Fruit fly (Drosophila melanogaster) whole organism, embryonic: Measurements from ENCODE around the gene bb8.

Experiments
- Blimp-1 ChIP-seq: fragments of 200-800 bp; sonication (Bioruptor generic); optimal IDR thresholded peaks from 3 replicates; lab custom pipeline; 2018; ENCODE audit warnings: missing biosample characterization, missing genetic modification characterization, mild to moderate bottlenecking, moderate library complexity, missing genetic modification reagents
- CG10209 ChIP-seq: fragments of 200-800 bp; sonication (Bioruptor generic); optimal IDR thresholded peaks from 3 replicates; lab custom pipeline; 2017; ENCODE audit warnings: missing biosample characterization, mild to moderate bottlenecking, missing genetic modification characterization, missing genetic modification reagents
- CG12155 ChIP-seq: fragments of 200-800 bp; sonication (Bioruptor generic); optimal IDR thresholded peaks from 3 replicates; lab custom pipeline; 2016; ENCODE audit warnings: missing biosample characterization, missing genetic modification characterization
- CG12236 ChIP-seq: fragments of 200-800 bp; sonication (Bioruptor generic); optimal IDR thresholded peaks from 2 replicates; lab custom pipeline; 2016; ENCODE audit warnings: missing biosample characterization, missing genetic modification characterization
- CG15011 ChIP-seq: fragments of 200-800 bp; sonication (Bioruptor generic); optimal IDR thresholded peaks from 3 replicates; lab custom pipeline; 2018; ENCODE audit warnings: missing biosample characterization, mild to moderate bottlenecking, missing genetic modification characterization
- CG17359 ChIP-seq: fragments of 200-800 bp; sonication (Bioruptor generic); optimal IDR thresholded peaks from 3 replicates; lab custom pipeline; 2018; ENCODE audit warnings: missing biosample characterization, mild to moderate bottlenecking, missing genetic modification characterization, moderate library complexity
- CG17385 ChIP-seq: fragments of 200-800 bp; sonication (Bioruptor generic); optimal IDR thresholded peaks from 3 replicates; lab custom pipeline; 2018; ENCODE audit warnings: missing biosample characterization, mild to moderate bottlenecking, missing genetic modification characterization
- CG18476 ChIP-seq: fragments of 200-800 bp; sonication (Bioruptor generic); optimal IDR thresholded peaks from 2 replicates; lab custom pipeline; 2016; ENCODE audit warnings: missing biosample characterization, mild to moderate bottlenecking, missing genetic modification characterization
- CG18599 ChIP-seq: fragments of 200-800 bp; sonication (Bioruptor generic); optimal IDR thresholded peaks from 3 replicates; lab custom pipeline; 2017; ENCODE audit warnings: missing biosample characterization, missing genetic modification characterization, mild to moderate bottlenecking, moderate library complexity, missing genetic modification reagents
- CG31224 ChIP-seq: fragments of 200-800 bp; sonication (Bioruptor generic); IDR thresholded peaks from 2 replicates; pipeline ENCODE4 v1.3.6; 2022; ENCODE audit warnings: missing biosample characterization, missing genetic modification characterization
- CG32767 ChIP-seq: fragments of 200-800 bp; sonication (Bioruptor generic); IDR thresholded peaks from 2 replicates; pipeline ENCODE4 v1.3.6; 2022; ENCODE audit warnings: missing biosample characterization, missing genetic modification characterization
- CG3281 ChIP-seq: fragments of 200-800 bp; sonication (Bioruptor generic); optimal IDR thresholded peaks from 3 replicates; lab custom pipeline; 2017; ENCODE audit warnings: missing biosample characterization, mild to moderate bottlenecking, missing genetic modification characterization
- CG3847 ChIP-seq: fragments of 200-800 bp; sonication (Bioruptor generic); IDR thresholded peaks from 2 replicates; pipeline ENCODE4 v1.3.6; 2022; ENCODE audit warnings: missing biosample characterization, missing genetic modification characterization
- CG4404 ChIP-seq: fragments of 200-800 bp; sonication (Bioruptor generic); IDR thresholded peaks from 2 replicates; pipeline ENCODE4 v1.3.6; 2022; ENCODE audit warnings: missing biosample characterization, missing genetic modification characterization
- CG6272 ChIP-seq: fragments of 200-800 bp; sonication (Bioruptor generic); IDR thresholded peaks from 2 replicates; pipeline ENCODE4 v1.3.6; 2022; ENCODE audit warnings: missing biosample characterization, missing genetic modification characterization
- CG6683 ChIP-seq: fragments of 200-800 bp; sonication (Bioruptor generic); optimal IDR thresholded peaks from 2 replicates; lab custom pipeline; 2017; ENCODE audit warnings: missing biosample characterization, mild to moderate bottlenecking, missing genetic modification characterization, missing genetic modification reagents
- CG6689 ChIP-seq: fragments of 200-800 bp; sonication (Bioruptor generic); IDR thresholded peaks from 2 replicates; pipeline ENCODE4 v1.3.6; 2022; ENCODE audit warnings: missing biosample characterization, missing genetic modification characterization
- CG6854 ChIP-seq: fragments of 200-800 bp; sonication (Bioruptor generic); optimal IDR thresholded peaks from 3 replicates; lab custom pipeline; 2017; ENCODE audit warnings: missing biosample characterization, mild to moderate bottlenecking, missing genetic modification characterization
- CG7928 ChIP-seq: fragments of 200-800 bp; sonication (Bioruptor generic); optimal IDR thresholded peaks from 2 replicates; lab custom pipeline; 2017; ENCODE audit warnings: missing biosample characterization, mild to moderate bottlenecking, missing genetic modification characterization
- CG8089 ChIP-seq: fragments of 200-800 bp; sonication (Bioruptor generic); optimal IDR thresholded peaks from 3 replicates; lab custom pipeline; 2016; ENCODE audit warnings: missing biosample characterization, missing genetic modification characterization
- CG8290 ChIP-seq, 3 experiments: fragments of 200-800 bp; sonication (Bioruptor generic); optimal IDR thresholded peaks; 2 replicates each; lab custom pipeline; 2016 to 2019; ENCODE audit warnings: missing biosample characterization in 3 of 3, missing genetic modification characterization in 3 of 3, mild to moderate bottlenecking in 2 of 3, moderate library complexity in 1 of 3
- CG8924 ChIP-seq: fragments of 200-800 bp; optimal IDR thresholded peaks from 3 replicates; lab custom pipeline; 2019; ENCODE audit warnings: missing biosample characterization, mild to moderate bottlenecking, missing genetic modification characterization, moderate library complexity
- CG9932 ChIP-seq: fragments of 200-800 bp; sonication (Bioruptor generic); IDR thresholded peaks from 2 replicates; pipeline ENCODE4 v1.3.6; 2022; ENCODE audit warnings: missing biosample characterization, missing genetic modification characterization
- CrebB ChIP-seq: fragments of 200-800 bp; sonication (Bioruptor generic); optimal IDR thresholded peaks from 3 replicates; lab custom pipeline; 2018; ENCODE audit warnings: missing biosample characterization, mild to moderate bottlenecking, missing genetic modification characterization
- Elba2 ChIP-seq: fragments of 200-800 bp; sonication (Bioruptor generic); optimal IDR thresholded peaks from 3 replicates; lab custom pipeline; 2016; ENCODE audit warnings: missing biosample characterization, missing genetic modification characterization
- HHEX ChIP-seq: fragments of 200-800 bp; sonication (Bioruptor generic); optimal IDR thresholded peaks from 3 replicates; lab custom pipeline; 2017; ENCODE audit warnings: missing biosample characterization, mild to moderate bottlenecking, missing genetic modification characterization, missing genetic modification reagents
- HLH3B ChIP-seq: fragments of 200-800 bp; sonication (Bioruptor generic); IDR thresholded peaks from 2 replicates; pipeline ENCODE4 v1.3.6; 2022; ENCODE audit warnings: missing biosample characterization, missing genetic modification characterization
- Jarid2 ChIP-seq: fragments of 200-800 bp; sonication (Bioruptor generic); optimal IDR thresholded peaks from 3 replicates; lab custom pipeline; 2017; ENCODE audit warnings: mild to moderate bottlenecking, missing biosample characterization, missing genetic modification reagents, missing genetic modification characterization
- Mad ChIP-seq: fragments of 200-800 bp; sonication (Bioruptor generic); optimal IDR thresholded peaks from 2 replicates; lab custom pipeline; 2016; ENCODE audit warnings: missing biosample characterization, missing genetic modification characterization
- Optix ChIP-seq: fragments of 200-800 bp; sonication (Bioruptor generic); IDR thresholded peaks from 3 replicates; pipeline ENCODE4 v1.3.6; 2022; ENCODE audit warnings: missing biosample characterization, missing genetic modification characterization
- PHDP ChIP-seq: fragments of 200-800 bp; sonication (Bioruptor generic); optimal IDR thresholded peaks from 3 replicates; lab custom pipeline; 2018; ENCODE audit warnings: missing biosample characterization, mild to moderate bottlenecking, missing genetic modification characterization, moderate library complexity
- Rfx ChIP-seq: fragments of 200-800 bp; sonication (Bioruptor generic); IDR thresholded peaks from 2 replicates; pipeline ENCODE4 v1.3.6; 2022; ENCODE audit warnings: missing biosample characterization, missing genetic modification characterization
- Sox100B ChIP-seq: fragments of 200-800 bp; sonication (Bioruptor generic); optimal IDR thresholded peaks from 3 replicates; lab custom pipeline; 2018; ENCODE audit warnings: missing biosample characterization, mild to moderate bottlenecking, missing genetic modification characterization
- bsh ChIP-seq, 2 experiments: fragments of 200-800 bp; sonication (Bioruptor generic); optimal IDR thresholded peaks; 2 replicates each; lab custom pipeline; 2017 to 2018; ENCODE audit warnings: mild to moderate bottlenecking in 2 of 2, missing biosample characterization in 2 of 2, missing genetic modification characterization in 2 of 2, moderate library complexity in 1 of 2
- cwo ChIP-seq: fragments of 200-800 bp; sonication (Bioruptor generic); optimal IDR thresholded peaks from 3 replicates; lab custom pipeline; 2017; ENCODE audit warnings: missing biosample characterization, missing genetic modification characterization, mild to moderate bottlenecking, moderate library complexity, missing genetic modification reagents
- fd3F ChIP-seq: fragments of 200-800 bp; sonication (Bioruptor generic); optimal IDR thresholded peaks from 2 replicates; lab custom pipeline; 2018; ENCODE audit warnings: missing biosample characterization, mild to moderate bottlenecking, missing genetic modification characterization, moderate library complexity
- gem ChIP-seq: fragments of 200-800 bp; sonication (Bioruptor generic); optimal IDR thresholded peaks from 2 replicates; lab custom pipeline; 2019; ENCODE audit warnings: missing biosample characterization, mild to moderate bottlenecking, missing genetic modification characterization, moderate library complexity
- hbn ChIP-seq: fragments of 200-800 bp; sonication (Bioruptor generic); IDR thresholded peaks from 2 replicates; pipeline ENCODE4 v1.3.6; 2022; ENCODE audit warnings: missing biosample characterization, missing genetic modification characterization; ENCODE audit not compliant: partially characterized antibody
- hkb ChIP-seq, 2 experiments: fragments of 200-800 bp in 1 of 2; fragments of >200 bp in 1 of 2; sonication (Bioruptor generic) in 1 of 2; IDR thresholded peaks in 1 of 2; optimal IDR thresholded peaks in 1 of 2; 2 replicates each; pipeline versions ENCODE4 v1.3.6 to Lab custom; 2017 to 2022; ENCODE audit warnings: missing biosample characterization in 1 of 2, missing genetic modification characterization in 1 of 2
- lmd ChIP-seq: fragments of 200-800 bp; sonication (Bioruptor generic); IDR thresholded peaks from 2 replicates; pipeline ENCODE4 v1.3.6; 2022; ENCODE audit warnings: missing biosample characterization, missing genetic modification characterization
- odd ChIP-seq: fragments of 200-800 bp; sonication (Bioruptor generic); optimal IDR thresholded peaks from 2 replicates; lab custom pipeline; 2017; ENCODE audit warnings: missing biosample characterization, mild to moderate bottlenecking, missing genetic modification characterization
- org-1 ChIP-seq: fragments of 200-800 bp; sonication (Bioruptor generic); optimal IDR thresholded peaks from 2 replicates; lab custom pipeline; 2017; ENCODE audit warnings: missing biosample characterization, missing genetic modification characterization
- rib ChIP-seq: fragments of 200-800 bp; sonication (Bioruptor generic); IDR thresholded peaks from 2 replicates; pipeline ENCODE4 v1.3.6; 2022; ENCODE audit warnings: missing biosample characterization, missing genetic modification characterization
- sim ChIP-seq: fragments of 200-800 bp; sonication (Bioruptor generic); IDR thresholded peaks from 2 replicates; pipeline ENCODE4 v1.3.6; 2022; ENCODE audit warnings: missing biosample characterization, missing genetic modification characterization
- sisA ChIP-seq: fragments of 200-800 bp; sonication (Bioruptor generic); IDR thresholded peaks from 2 replicates; pipeline ENCODE4 v1.3.6; 2022; ENCODE audit warnings: missing biosample characterization, missing genetic modification characterization
- unpg ChIP-seq: fragments of 200-800 bp; sonication (Bioruptor generic); optimal IDR thresholded peaks from 3 replicates; lab custom pipeline; 2018; ENCODE audit warnings: missing biosample characterization, mild to moderate bottlenecking, missing genetic modification characterization, moderate library complexity
- vnd ChIP-seq: fragments of 200-800 bp; sonication (Bioruptor generic); IDR thresholded peaks from 3 replicates; pipeline ENCODE4 v1.3.6; 2022; ENCODE audit warnings: missing biosample characterization, missing genetic modification characterization; ENCODE audit not compliant: partially characterized antibody
- zen ChIP-seq: fragments of 200-800 bp; sonication (Bioruptor generic); optimal IDR thresholded peaks from 3 replicates; lab custom pipeline; 2018; ENCODE audit warnings: missing biosample characterization, mild to moderate bottlenecking, missing genetic modification characterization, moderate library complexity

bb8 gene

DNA sequence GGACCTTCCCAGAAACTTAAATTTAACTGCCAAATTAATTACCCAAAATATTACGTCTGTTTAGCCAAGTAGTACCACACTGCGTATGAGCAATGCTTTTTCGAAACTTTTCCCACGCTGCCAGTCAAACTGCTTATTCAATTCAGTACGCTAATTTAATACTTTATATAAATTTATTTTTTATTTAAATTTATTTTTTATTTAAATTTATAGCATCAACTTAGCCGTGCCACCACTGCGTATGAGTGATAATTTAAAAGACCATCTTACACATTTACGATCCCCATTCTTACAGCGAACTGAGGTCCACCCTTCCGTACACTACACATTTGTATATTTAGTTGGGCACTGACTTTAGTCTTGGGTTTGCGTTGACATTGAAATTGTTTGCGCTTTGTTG lies 45.6 kb upstream of the bb8 start (continued):
- TF ChIP-seq CG3281 (GFP tag; lab: Kevin White, UChicago), result peak; percentile 97
- peak; percentile 94 for TF ChIP-seq CG18599 (GFP tag; lab: Kevin White, UChicago)
- TF ChIP-seq Elba2 (GFP tag; lab: Kevin White, UChicago), result no peak
- TF ChIP-seq Blimp-1 (GFP tag; lab: Kevin White, UChicago), result peak; percentile 70
- TF ChIP-seq CG12155 (GFP tag; lab: Kevin White, UChicago), result peak; percentile 55
- TF ChIP-seq CG10209 (GFP tag; lab: Kevin White, UChicago), result peak; percentile 88
- TF ChIP-seq CG6689 (GFP tag; lab: Robert Waterston, UW), result peak; percentile 78
- TF ChIP-seq Optix, result 0 out of 3 replicates have a peak, but pooled peaks have one; percentile 37
- TF ChIP-seq Sox100B (GFP tag; lab: Kevin White, UChicago), result peak; percentile 79
- TF ChIP-seq CG6683, result peak; percentile 81
- TF ChIP-seq Mad (GFP tag; lab: Kevin White, UChicago), result no peak
- TF ChIP-seq HHEX (GFP tag; lab: Kevin White, UChicago), result peak; percentile 81
- TF ChIP-seq CG4404 (GFP tag; lab: Robert Waterston, UW), result 0 out of 2 replicates have a peak, but pooled peaks have one; percentile 23
- peak; percentile 66 for TF ChIP-seq CG7928 (GFP tag; lab: Kevin White, UChicago)
- TF ChIP-seq cwo (GFP tag; lab: Kevin White, UChicago), result peak; percentile 90
- TF ChIP-seq CG9932 (GFP tag; lab: Robert Waterston, UW), result peak; percentile 74
- no peak for TF ChIP-seq hbn (GFP tag; lab: Robert Waterston, UW)
- TF ChIP-seq CG15011 (GFP tag; lab: Kevin White, UChicago), result peak; percentile 61
- TF ChIP-seq rib, result peak; percentile 57; the same call in 1 of the 2 replicates
- no peak for TF ChIP-seq sim (GFP tag; lab: Robert Waterston, UW)
- TF ChIP-seq CrebB (tag; lab: Kevin White, UChicago), result peak; percentile 20
- peak; percentile 23; the same call in 1 of the 2 replicates for TF ChIP-seq HLH3B (GFP tag; lab: Robert Waterston, UW)
- TF ChIP-seq CG3847 (GFP tag; lab: Robert Waterston, UW), result peak; percentile 70
- TF ChIP-seq PHDP (tag; lab: Kevin White, UChicago), result peak; percentile 89
- peak; percentile 64 for TF ChIP-seq CG17359 (tag; lab: Kevin White, UChicago)
- peak; percentile 39 for TF ChIP-seq sisA (GFP tag; lab: Robert Waterston, UW)
- TF ChIP-seq CG32767 (GFP tag; lab: Robert Waterston, UW), result peak; percentile 70; the same call in 1 of the 2 replicates
- TF ChIP-seq odd, result peak; percentile 75
- peak; percentile 88 for TF ChIP-seq gem
- TF ChIP-seq CG8924 (tag; lab: Kevin White, UChicago), result peak; percentile 87
- TF ChIP-seq Jarid2, result peak; percentile 68
- TF ChIP-seq CG17385, result peak; percentile 72
- peak; percentile 63 for TF ChIP-seq CG18476 (GFP tag; lab: Kevin White, UChicago)
- TF ChIP-seq unpg (GFP tag; lab: Kevin White, UChicago), result peak; percentile 79
- TF ChIP-seq bsh (GFP tag; optimal IDR thresholded peaks at IDR 0.05; lab: Kevin White, UChicago), result peak; percentile 59 to 69
- no peak for TF ChIP-seq CG8089
- TF ChIP-seq lmd (GFP tag; lab: Robert Waterston, UW), result peak; percentile 77
- no peak for TF ChIP-seq CG12236 (GFP tag; lab: Kevin White, UChicago)
- TF ChIP-seq zen (tag; lab: Kevin White, UChicago), result peak; percentile 14
- peak; percentile 76 for TF ChIP-seq CG31224 (GFP tag; lab: Robert Waterston, UW)
- TF ChIP-seq vnd (GFP tag; lab: Robert Waterston, UW), result no peak
- peak; percentile 82 for TF ChIP-seq Rfx (GFP tag; lab: Robert Waterston, UW)
- TF ChIP-seq fd3F, result peak; percentile 78
- no peak for TF ChIP-seq hkb (optimal IDR thresholded peaks at IDR 0.05; lab: Kevin White, UChicago)
- TF ChIP-seq hkb (GFP tag; IDR thresholded peaks at IDR 0.05; lab: Robert Waterston, UW), result peak; percentile 61
- TF ChIP-seq CG8290 (GFP tag; optimal IDR thresholded peaks at IDR 0.05; lab: Kevin White, UChicago), result no peak
- peak in 1 of 2 experiments; percentile 47 for TF ChIP-seq CG8290 (tag; optimal IDR thresholded peaks at IDR 0.05; lab: Kevin White, UChicago)
- no peak; the same call in 1 of the 2 replicates for TF ChIP-seq CG6272 (GFP tag; lab: Robert Waterston, UW)
- peak; percentile 60 for TF ChIP-seq org-1 (GFP tag; lab: Kevin White, UChicago)
- TF ChIP-seq CG6854 (GFP tag; lab: Kevin White, UChicago), result peak; percentile 75
